Worm (Caenorhabditis elegans): ENCODE results near the gene Y24D9B.1.

The Y24D9B.1 gene

ce11 chrIV:4336139-4336851, 19.1 kb downstream of the Y24D9B.1 start, which contains the start of the genes W03B1.3 and oac-51:
W03B1.3 (minus strand) TSS chrIV:4336239.
oac-51 (plus strand) TSS chrIV:4336801.
- TF ChIP-seq gei-8 (GFP tag; optimal IDR thresholded peaks at IDR 0.05) (no peak), aha-1 (tag) (peak; percentile 6)

DNA sequence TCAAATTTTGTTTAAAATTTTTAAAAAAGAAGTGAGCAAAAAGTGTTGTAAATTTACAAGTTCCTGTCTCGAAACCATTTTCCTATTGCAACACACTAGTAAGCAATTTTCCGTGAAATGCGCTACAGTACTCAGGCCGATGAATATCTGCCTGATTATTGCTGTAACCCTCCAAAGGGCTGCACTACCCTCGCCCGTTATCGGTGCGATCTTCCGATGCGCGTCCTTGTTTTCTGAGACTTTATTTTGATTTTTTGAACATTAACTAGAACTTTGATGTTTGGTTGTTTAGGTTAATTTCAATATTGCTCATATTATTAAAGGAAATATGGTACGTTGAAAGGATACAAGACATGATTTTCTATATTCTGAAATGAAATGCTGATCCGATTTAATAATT, 21.1 kb downstream of the Y24D9B.1 start:
- no peak for TF ChIP-seq rbr-2 (tag; optimal IDR thresholded peaks at IDR 0.05)
- TF ChIP-seq mes-2 (tag; optimal IDR thresholded peaks at IDR 0.05; ENCODE audit: poor library complexity, severe bottlenecking): no peak
- TF ChIP-seq ces-1 (GFP tag; optimal IDR thresholded peaks at IDR 0.05): no peak
- no peak for TF ChIP-seq ztf-7 (tag; optimal IDR thresholded peaks at IDR 0.05)
- TF ChIP-seq madf-5 (GFP tag; IDR thresholded peaks at IDR 0.05): no peak
- TF ChIP-seq unc-39 (tag; optimal IDR thresholded peaks at IDR 0.05): no peak
- TF ChIP-seq dpl-1 (GFP tag; optimal IDR thresholded peaks at IDR 0.05): no peak
- TF ChIP-seq cey-2 (tag; optimal IDR thresholded peaks at IDR 0.05; ENCODE audit: borderline replicate concordance, insufficient read depth): no peak
- TF ChIP-seq ceh-32 (tag; optimal IDR thresholded peaks at IDR 0.05; ENCODE audit: poor library complexity): no peak
- no peak for TF ChIP-seq snpc-1.2 (GFP tag; IDR thresholded peaks at IDR 0.05)
- TF ChIP-seq dmd-6 (GFP tag; IDR thresholded peaks at IDR 0.05): no peak
- no peak for TF ChIP-seq spr-3 (GFP tag; optimal IDR thresholded peaks at IDR 0.05)
- TF ChIP-seq mxl-3 (GFP tag; optimal IDR thresholded peaks at IDR 0.05): no peak

ce11 chrIV:4344828-4345227, 27.7 kb downstream of the Y24D9B.1 start:
- TF ChIP-seq daf-16 (GFP tag; optimal IDR thresholded peaks at IDR 0.05): no peak
- no peak for TF ChIP-seq daf-16 (tag; optimal IDR thresholded peaks at IDR 0.05)
- TF ChIP-seq attf-4 (tag; optimal IDR thresholded peaks at IDR 0.05): no peak
- no peak for TF ChIP-seq lsy-2 (tag; optimal IDR thresholded peaks at IDR 0.05)
- TF ChIP-seq mxl-2 (GFP tag; conservative IDR thresholded peaks at IDR 0.05): no peak
- no peak for TF ChIP-seq Y48G9A.11 (GFP tag; IDR thresholded peaks at IDR 0.05)
- TF ChIP-seq ceh-32 (tag; optimal IDR thresholded peaks at IDR 0.05; ENCODE audit: poor library complexity): no peak
- TF ChIP-seq aha-1 (tag): peak; percentile 83

ce11 chrIV:4346512-4346911, 29.4 kb downstream of the Y24D9B.1 start, which contains the start of gene oac-52:
oac-52 (minus strand) TSS chrIV:4346612.
- no peak for TF ChIP-seq php-3 (GFP tag; IDR thresholded peaks at IDR 0.05)
- TF ChIP-seq nhr-25 (tag; optimal IDR thresholded peaks at IDR 0.05; ENCODE audit: borderline replicate concordance, insufficient read depth): no peak
- TF ChIP-seq nhr-237 (tag; optimal IDR thresholded peaks at IDR 0.05): no peak
- TF ChIP-seq ztf-7 (tag; optimal IDR thresholded peaks at IDR 0.05): no peak
- TF ChIP-seq zip-11 (GFP tag; IDR thresholded peaks at IDR 0.05): no peak
- no peak for TF ChIP-seq nhr-48 (tag; optimal IDR thresholded peaks at IDR 0.05)
- TF ChIP-seq pha-4 (GFP tag; IDR thresholded peaks at IDR 0.05): no peak
- TF ChIP-seq pha-4 (tag; optimal IDR thresholded peaks at IDR 0.05): no peak

- TF ChIP-seq hlh-30 (tag; optimal IDR thresholded peaks at IDR 0.05; ENCODE audit: insufficient read depth) (no peak), php-3 (GFP tag; IDR thresholded peaks at IDR 0.05) (0 out of 2 replicates have a peak, but pooled peaks have one; percentile 22), dmd-6 (GFP tag; IDR thresholded peaks at IDR 0.05) (no peak), ama-1 (optimal IDR thresholded peaks at IDR 0.05) (peak; percentile 62), lir-3 (tag; optimal IDR thresholded peaks at IDR 0.05) (no peak), zip-11 (GFP tag; IDR thresholded peaks at IDR 0.05) (no peak), pha-4 (GFP tag; IDR thresholded peaks at IDR 0.05) (0 out of 2 replicates have a peak, but pooled peaks have one; percentile 10), pha-4 (tag; optimal IDR thresholded peaks at IDR 0.05) (no peak), spr-1 (tag; optimal IDR thresholded peaks at IDR 0.05) (no peak), nhr-76 (tag; optimal IDR thresholded peaks at IDR 0.05) (no peak), nhr-237 (tag; optimal IDR thresholded peaks at IDR 0.05) (no peak), jun-1 (tag; optimal IDR thresholded peaks at IDR 0.05) (no peak), skn-1 (tag; optimal IDR thresholded peaks at IDR 0.05) (no peak), ztf-7 (tag; optimal IDR thresholded peaks at IDR 0.05) (no peak), T26A8.4 (GFP tag; IDR thresholded peaks at IDR 0.05) (peak; percentile 51; the same call in 1 of the 2 replicates), unc-130 (GFP tag; optimal IDR thresholded peaks at IDR 0.05) (peak; percentile 13), mxl-2 (GFP tag; conservative IDR thresholded peaks at IDR 0.05) (no peak), ztf-11 (tag; optimal IDR thresholded peaks at IDR 0.05) (no peak), mdl-1 (tag; optimal IDR thresholded peaks at IDR 0.05) (no peak), nhr-10 (tag; optimal IDR thresholded peaks at IDR 0.05) (no peak), snpc-1.2 (GFP tag; IDR thresholded peaks at IDR 0.05) (peak; percentile 90), nhr-28 (tag; optimal IDR thresholded peaks at IDR 0.05) (no peak), Y5F2A.4 (GFP tag; optimal IDR thresholded peaks at IDR 0.05) (no peak)
Measured at ce11 chrIV:4347578-4348003, 30.4 kb downstream of the Y24D9B.1 start.

Measured in whole organism, L4 larva.